Worm (Caenorhabditis elegans) whole organism, L3 larva: ENCODE results near the gene clec-184.

Experiments
- R02D3.7 ChIP-seq: fragments of 150-350 bp; optimal IDR thresholded peaks from 2 replicates; lab custom pipeline; 2014; ENCODE audit warnings: missing biosample characterization, missing genetic modification characterization
- ZK546.5 ChIP-seq: sonication (generic microtip); optimal IDR thresholded peaks from 2 replicates; lab custom pipeline; 2017; ENCODE audit warnings: missing biosample characterization, missing genetic modification characterization
- aly-2 ChIP-seq: fragments of 150-350 bp; optimal IDR thresholded peaks from 2 replicates; lab custom pipeline; 2014; ENCODE audit warnings: missing biosample characterization, missing genetic modification characterization
- ama-1 ChIP-seq: fragments of 150-350 bp; optimal IDR thresholded peaks from 2 replicates; lab custom pipeline; 2018
- ceh-28 ChIP-seq: fragments of 150-350 bp; optimal IDR thresholded peaks from 2 replicates; lab custom pipeline; 2014; ENCODE audit warnings: missing biosample characterization, missing genetic modification reagents, missing genetic modification characterization
- ceh-9 ChIP-seq: sonication (generic microtip); optimal IDR thresholded peaks from 2 replicates; lab custom pipeline; 2018; ENCODE audit warnings: missing biosample characterization, missing genetic modification characterization
- daf-12 ChIP-seq: fragments of 150-350 bp; optimal IDR thresholded peaks from 2 replicates; lab custom pipeline; 2014; ENCODE audit warnings: missing biosample characterization, missing genetic modification reagents, missing genetic modification characterization
- egl-27 ChIP-seq: sonication (generic microtip); optimal IDR thresholded peaks from 4 replicates; lab custom pipeline; 2017; ENCODE audit warnings: missing biosample characterization, missing genetic modification reagents, missing genetic modification characterization
- egl-5 ChIP-seq: fragments of 150-350 bp; optimal IDR thresholded peaks from 2 replicates; lab custom pipeline; 2017; ENCODE audit warnings: missing biosample characterization, missing genetic modification reagents, missing genetic modification characterization, inconsistent platforms
- elt-2 ChIP-seq: sonication (generic microtip); optimal IDR thresholded peaks from 2 replicates; lab custom pipeline; 2016; ENCODE audit warnings: missing genetic modification reagents, mild to moderate bottlenecking, missing genetic modification characterization, missing compliant biosample characterization
- eor-1 ChIP-seq, 2 experiments: fragments of 150-350 bp; optimal IDR thresholded peaks; 2 replicates each; lab custom pipeline; 2014 to 2018; ENCODE audit warnings: missing biosample characterization in 2 of 2, missing genetic modification characterization in 2 of 2
- fkh-10 ChIP-seq: sonication (generic microtip); optimal IDR thresholded peaks from 2 replicates; lab custom pipeline; 2017; ENCODE audit warnings: missing biosample characterization, missing genetic modification reagents, missing genetic modification characterization
- fkh-2 ChIP-seq: fragments of 150-350 bp; optimal IDR thresholded peaks from 2 replicates; lab custom pipeline; 2014; ENCODE audit warnings: missing biosample characterization, missing genetic modification reagents, missing genetic modification characterization
- fos-1 ChIP-seq: fragments of 150-350 bp; optimal IDR thresholded peaks from 2 replicates; lab custom pipeline; 2014; ENCODE audit warnings: missing biosample characterization, missing genetic modification characterization
- hmg-11 ChIP-seq: sonication (generic microtip); optimal IDR thresholded peaks from 2 replicates; lab custom pipeline; 2016; ENCODE audit warnings: missing genetic modification characterization, missing compliant biosample characterization
- jun-1 ChIP-seq: fragments of 150-350 bp; optimal IDR thresholded peaks from 2 replicates; lab custom pipeline; 2014; ENCODE audit warnings: missing biosample characterization, missing genetic modification reagents, missing genetic modification characterization
- lin-15B ChIP-seq: fragments of 150-350 bp; optimal IDR thresholded peaks from 2 replicates; lab custom pipeline; 2014; ENCODE audit warnings: missing biosample characterization, missing genetic modification characterization
- lin-39 ChIP-seq: fragments of 150-350 bp; optimal IDR thresholded peaks from 2 replicates; lab custom pipeline; 2018; ENCODE audit warnings: missing biosample characterization, missing genetic modification reagents, missing genetic modification characterization
- mdl-1 ChIP-seq: fragments of 150-350 bp; optimal IDR thresholded peaks from 2 replicates; lab custom pipeline; 2014; ENCODE audit warnings: missing biosample characterization, missing genetic modification characterization
- mml-1 ChIP-seq: fragments of 150-350 bp; sonication (generic microtip); optimal IDR thresholded peaks from 3 replicates; lab custom pipeline; 2014; ENCODE audit warnings: missing biosample characterization, missing genetic modification characterization
- nfya-1 ChIP-seq: sonication (generic microtip); optimal IDR thresholded peaks from 2 replicates; lab custom pipeline; 2017; ENCODE audit warnings: missing genetic modification characterization, mild to moderate bottlenecking, missing compliant biosample characterization, antibody characterized with exemption, moderate library complexity; ENCODE audit not compliant: insufficient read depth
- nhr-23 ChIP-seq: fragments of 150-350 bp; optimal IDR thresholded peaks from 2 replicates; lab custom pipeline; 2014; ENCODE audit warnings: missing biosample characterization, missing genetic modification reagents, missing genetic modification characterization
- nhr-237 ChIP-seq: fragments of 150-350 bp; optimal IDR thresholded peaks from 2 replicates; lab custom pipeline; 2014; ENCODE audit warnings: missing biosample characterization, missing genetic modification characterization
- nhr-28 ChIP-seq: fragments of 150-350 bp; optimal IDR thresholded peaks from 2 replicates; lab custom pipeline; 2014; ENCODE audit warnings: missing biosample characterization, missing genetic modification characterization
- nhr-43 ChIP-seq: sonication (generic microtip); optimal IDR thresholded peaks from 2 replicates; lab custom pipeline; 2016; ENCODE audit warnings: mild to moderate bottlenecking, missing genetic modification characterization, missing compliant biosample characterization; ENCODE audit not compliant: poor library complexity, severe bottlenecking
- nhr-67 ChIP-seq: fragments of 150-350 bp; optimal IDR thresholded peaks from 2 replicates; lab custom pipeline; 2014; ENCODE audit warnings: missing biosample characterization, missing genetic modification characterization
- nhr-76 ChIP-seq: fragments of 150-350 bp; sonication (generic microtip); optimal IDR thresholded peaks from 5 replicates; lab custom pipeline; 2014; ENCODE audit warnings: missing biosample characterization, missing genetic modification characterization
- nhr-77 ChIP-seq: fragments of 150-350 bp; optimal IDR thresholded peaks from 2 replicates; lab custom pipeline; 2014; ENCODE audit warnings: missing biosample characterization, missing genetic modification characterization
- pqm-1 ChIP-seq: fragments of 150-350 bp; optimal IDR thresholded peaks from 2 replicates; lab custom pipeline; 2017; ENCODE audit warnings: missing biosample characterization, missing genetic modification characterization, inconsistent platforms
- sea-2 ChIP-seq: fragments of 150-350 bp; sonication (generic microtip); optimal IDR thresholded peaks from 4 replicates; lab custom pipeline; 2014; ENCODE audit warnings: missing biosample characterization, missing genetic modification reagents, missing genetic modification characterization
- snpc-4 ChIP-seq: fragments of 150-350 bp; optimal IDR thresholded peaks from 2 replicates; lab custom pipeline; 2014; ENCODE audit warnings: missing biosample characterization, missing genetic modification characterization
- unc-39 ChIP-seq: sonication (generic microtip); optimal IDR thresholded peaks from 4 replicates; lab custom pipeline; 2017; ENCODE audit warnings: missing biosample characterization, missing genetic modification characterization
- unc-62 ChIP-seq: fragments of 150-350 bp; sonication (generic microtip); optimal IDR thresholded peaks from 4 replicates; lab custom pipeline; 2014; ENCODE audit warnings: missing biosample characterization, missing genetic modification reagents, missing genetic modification characterization
- zag-1 ChIP-seq: fragments of 150-350 bp; optimal IDR thresholded peaks from 2 replicates; lab custom pipeline; 2014; ENCODE audit warnings: missing biosample characterization, missing genetic modification characterization
- ztf-11 ChIP-seq: fragments of 150-350 bp; optimal IDR thresholded peaks from 2 replicates; lab custom pipeline; 2014; ENCODE audit warnings: missing biosample characterization, missing genetic modification characterization
- ztf-4 ChIP-seq: fragments of 150-350 bp; optimal IDR thresholded peaks from 2 replicates; lab custom pipeline; 2014; ENCODE audit warnings: missing biosample characterization, missing genetic modification characterization

clec-184 gene

DNA sequence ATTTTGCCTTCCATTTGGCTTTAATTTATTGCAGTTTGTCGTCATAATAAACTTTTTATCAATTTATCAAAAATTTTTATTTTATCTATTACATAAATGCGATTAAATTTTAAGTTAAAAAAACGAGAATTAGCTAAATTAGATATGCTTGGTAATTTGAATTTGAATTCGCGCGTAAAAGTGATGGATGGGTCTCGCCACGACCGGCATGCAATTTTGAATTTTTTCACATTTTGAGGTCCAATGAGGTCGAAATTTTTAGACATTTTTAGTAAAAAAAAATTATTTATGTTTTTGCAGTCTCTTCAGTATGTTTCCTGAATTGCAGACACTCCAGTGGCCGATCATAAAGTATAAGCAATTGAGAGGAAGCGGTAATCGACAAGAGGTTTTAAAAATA, 23.8 kb upstream of the clec-184 start, which contains the start of gene dsb-1:
Gene dsb-1, plus strand, starts transcription at position 301 of the 400 bp plus-strand sequence.
- TF ChIP-seq nfya-1 (no peak), ZK546.5 (no peak), ceh-28 (tag; lab: Kevin White, UChicago) (no peak), mdl-1 (tag; lab: Kevin White, UChicago) (no peak), zag-1 (tag; lab: Kevin White, UChicago) (no peak), ztf-11 (tag; lab: Kevin White, UChicago) (no peak), fos-1 (tag; lab: Kevin White, UChicago) (no peak), sea-2 (no peak), daf-12 (tag; lab: Kevin White, UChicago) (no peak), R02D3.7 (tag; lab: Kevin White, UChicago) (no peak), mml-1 (tag; lab: Kevin White, UChicago) (no peak)

DNA sequence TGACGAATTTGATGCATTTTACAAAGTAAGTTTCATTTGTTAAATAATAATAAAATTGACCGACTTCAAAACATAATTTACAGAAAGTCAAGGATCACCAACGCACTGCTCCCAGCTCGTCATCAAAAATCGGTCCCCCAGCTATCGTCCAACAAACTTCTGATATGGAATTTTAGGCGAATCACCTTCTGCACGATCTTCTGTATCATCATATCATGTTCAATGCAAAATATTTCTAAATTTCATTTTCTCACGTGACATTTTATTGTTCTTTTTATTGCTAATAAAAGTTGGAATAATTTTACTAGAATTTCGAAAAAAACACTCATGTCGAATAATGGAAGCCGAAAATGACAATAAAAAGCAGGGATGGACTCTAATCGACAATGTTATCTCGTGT, 22.3 kb upstream of the clec-184 start, which contains the start of gene acl-13:
Gene acl-13, plus strand, starts transcription at position 301 of the 400 bp plus-strand sequence.
- no peak for TF ChIP-seq nfya-1
- TF ChIP-seq nhr-77, result no peak
- no peak for TF ChIP-seq daf-12 (tag; lab: Kevin White, UChicago)
- no peak for TF ChIP-seq nhr-28 (tag; lab: Kevin White, UChicago)
- TF ChIP-seq pqm-1 (tag; lab: Kevin White, UChicago), result no peak
- TF ChIP-seq jun-1 (tag; lab: Kevin White, UChicago), result no peak
- TF ChIP-seq ztf-4 (tag; lab: Kevin White, UChicago), result no peak
- TF ChIP-seq nhr-67 (tag; lab: Kevin White, UChicago), result no peak
- TF ChIP-seq ceh-9 (tag; lab: Kevin White, UChicago), result no peak
- TF ChIP-seq nhr-237 (tag; lab: Kevin White, UChicago), result no peak
- TF ChIP-seq sea-2, result no peak
- TF ChIP-seq ceh-28 (tag; lab: Kevin White, UChicago), result no peak
- TF ChIP-seq ztf-11 (tag; lab: Kevin White, UChicago), result no peak
- TF ChIP-seq mml-1 (tag; lab: Kevin White, UChicago), result no peak
- TF ChIP-seq R02D3.7 (tag; lab: Kevin White, UChicago), result no peak
- no peak for TF ChIP-seq nhr-76 (tag; lab: Kevin White, UChicago)
- TF ChIP-seq eor-1 (tag; optimal IDR thresholded peaks at IDR 0.05; lab: Kevin White, UChicago), result no peak
- TF ChIP-seq lin-15B, result no peak
- TF ChIP-seq, all 47 proteins: peak for 0

DNA sequence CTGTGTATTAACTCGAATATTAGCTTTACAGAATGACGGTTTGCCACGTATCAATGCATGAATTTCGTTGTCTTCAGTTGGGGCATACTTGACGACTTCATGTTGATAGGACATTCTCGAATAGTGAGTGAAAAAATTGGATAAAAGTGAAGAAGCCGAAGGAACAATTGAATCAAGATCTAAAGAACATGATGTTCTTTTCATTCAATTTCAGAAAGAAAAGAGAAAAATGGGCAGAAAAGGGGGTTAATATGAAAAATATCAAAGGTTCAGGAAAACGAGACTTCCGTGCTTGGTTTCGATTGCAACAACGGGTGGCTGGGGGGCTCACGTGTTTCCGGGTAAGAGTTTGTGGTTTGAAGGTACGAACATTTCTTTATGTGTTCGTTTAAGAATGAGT, 17.8 kb upstream of the clec-184 start:
- TF ChIP-seq nhr-43 (tag; lab: Kevin White, UChicago) (no peak), fkh-10 (GFP tag; lab: Kevin White, UChicago) (peak; percentile 71), egl-27 (tag; lab: Kevin White, UChicago) (no peak), snpc-4 (no peak), egl-5 (tag; lab: Kevin White, UChicago) (no peak), jun-1 (tag; lab: Kevin White, UChicago) (no peak), aly-2 (tag; lab: Kevin White, UChicago) (no peak), nhr-76 (tag; lab: Kevin White, UChicago) (no peak), ama-1 (lab: Kevin White, UChicago) (no peak)
- TF ChIP-seq, all 47 proteins: peak for 1

DNA sequence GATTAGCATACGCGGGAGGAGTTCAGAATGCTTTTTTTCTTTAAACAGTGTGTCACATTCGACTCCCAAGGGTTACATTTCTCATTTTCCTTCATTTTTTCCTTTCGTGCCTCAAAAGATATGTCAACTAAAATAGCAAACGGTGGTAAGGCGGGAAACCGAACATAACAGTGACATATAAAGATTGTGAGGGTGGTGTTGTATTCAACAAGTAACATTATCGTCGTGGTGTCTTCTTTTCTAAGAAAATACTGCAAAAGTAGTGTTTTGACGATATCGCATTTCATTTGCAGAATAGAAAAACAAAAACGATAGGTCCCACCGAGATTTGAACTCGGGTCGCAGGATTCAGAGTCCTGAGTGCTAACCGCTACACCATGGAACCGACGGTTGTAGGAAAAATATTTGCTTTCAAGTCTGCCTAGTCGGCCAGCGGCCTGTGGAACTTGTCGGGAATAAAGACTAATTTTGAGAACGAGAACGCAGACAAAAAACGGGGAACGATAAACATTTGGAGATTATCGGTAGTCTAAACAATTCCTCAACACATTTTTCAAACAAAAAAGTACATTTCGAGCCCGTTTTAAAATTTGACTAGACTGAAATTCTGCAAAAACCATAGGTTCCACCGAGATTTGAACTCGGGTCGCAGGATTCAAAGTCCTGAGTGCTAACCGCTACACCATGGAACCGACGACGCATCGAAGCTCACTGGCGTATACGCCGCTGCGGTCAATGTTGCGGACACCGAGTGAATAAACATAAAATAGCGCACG, 15.6 kb upstream of the clec-184 start:
- TF ChIP-seq elt-2 (tag; lab: Kevin White, UChicago) (peak; percentile 26), pqm-1 (tag; lab: Kevin White, UChicago) (no peak), ceh-28 (tag; lab: Kevin White, UChicago) (no peak), ama-1 (lab: Kevin White, UChicago) (no peak), hmg-11 (tag; lab: Kevin White, UChicago) (peak; percentile 35), aly-2 (tag; lab: Kevin White, UChicago) (no peak), nhr-23 (tag; lab: Kevin White, UChicago) (no peak), ztf-4 (tag; lab: Kevin White, UChicago) (no peak), ZK546.5 (no peak), unc-39 (tag; lab: Kevin White, UChicago) (no peak), fos-1 (tag; lab: Kevin White, UChicago) (no peak), unc-62 (GFP tag; lab: Kevin White, UChicago) (no peak), lin-39 (tag; lab: Kevin White, UChicago) (no peak), fkh-2 (tag; lab: Kevin White, UChicago) (no peak), nfya-1 (no peak), nhr-77 (no peak), R02D3.7 (tag; lab: Kevin White, UChicago) (no peak), lin-15B (no peak)
